Worm (Caenorhabditis elegans): ENCODE results near the gene T08B6.4.

Gene T08B6.4

DNA sequence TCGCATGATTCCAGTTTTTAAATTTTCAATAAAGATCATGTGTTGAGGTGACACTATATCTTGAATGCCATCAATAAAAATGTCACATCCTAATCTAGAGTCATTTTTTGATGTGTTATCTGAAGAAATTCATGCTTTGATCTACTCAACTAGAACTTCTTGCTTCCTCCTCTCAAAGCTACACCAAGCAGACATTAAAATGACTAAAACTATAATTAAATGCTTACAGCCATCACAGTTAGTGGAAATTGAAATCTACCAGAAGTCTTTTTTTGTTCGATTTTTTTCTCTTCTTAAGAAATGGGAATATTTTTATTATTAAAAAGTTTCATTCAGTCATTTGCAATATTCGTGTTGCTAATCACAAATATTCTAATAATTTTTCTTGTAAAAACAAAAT is 12.3 kb downstream of the T08B6.4 start, which contains the start of gene str-158:
Gene str-158, plus strand, starts transcription at position 301 of the 400 bp plus-strand sequence.
- TF ChIP-seq med-1 (GFP tag; optimal IDR thresholded peaks at IDR 0.05; ENCODE audit: insufficient read depth) (no peak), ref-1 (GFP tag; conservative IDR thresholded peaks at IDR 0.05) (no peak), tab-1 (GFP tag; IDR thresholded peaks at IDR 0.05) (no peak), cog-1 (tag; optimal IDR thresholded peaks at IDR 0.05) (no peak), T22C8.4 (GFP tag; IDR thresholded peaks at IDR 0.05) (no peak), klf-2 (GFP tag; conservative IDR thresholded peaks at IDR 0.05) (no peak), ztf-29 (GFP tag; IDR thresholded peaks at IDR 0.05) (no peak), ztf-23 (GFP tag; IDR thresholded peaks at IDR 0.05) (no peak)

DNA sequence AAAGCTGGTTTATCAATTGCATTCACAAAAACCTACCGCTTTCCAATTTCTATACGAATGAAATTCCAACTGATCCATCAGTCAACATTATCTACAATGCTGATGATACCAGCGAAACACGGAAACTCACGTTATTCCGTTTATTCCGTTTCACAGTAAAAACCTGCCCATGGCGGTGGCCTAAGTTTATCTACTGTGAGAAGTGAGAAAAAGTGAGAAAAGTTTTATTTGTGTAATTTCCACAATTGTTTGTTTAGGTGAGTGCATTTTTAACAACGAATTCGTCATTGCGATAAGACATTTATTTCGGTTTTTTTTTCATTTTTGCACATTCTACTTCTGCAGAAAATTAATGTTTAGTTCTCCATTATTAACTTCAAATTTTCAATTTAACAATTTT is 24.6 kb downstream of the T08B6.4 start, which contains the start of gene Y9C9A.8:
Gene Y9C9A.8, plus strand, starts transcription at position 301 of the 400 bp plus-strand sequence.
- TF ChIP-seq flt-1 (GFP tag; IDR thresholded peaks at IDR 0.05): no peak
- no peak for TF ChIP-seq tab-1 (GFP tag; IDR thresholded peaks at IDR 0.05)
- no peak for TF ChIP-seq ref-1 (GFP tag; conservative IDR thresholded peaks at IDR 0.05)
- TF ChIP-seq klf-2 (GFP tag; conservative IDR thresholded peaks at IDR 0.05): no peak

DNA sequence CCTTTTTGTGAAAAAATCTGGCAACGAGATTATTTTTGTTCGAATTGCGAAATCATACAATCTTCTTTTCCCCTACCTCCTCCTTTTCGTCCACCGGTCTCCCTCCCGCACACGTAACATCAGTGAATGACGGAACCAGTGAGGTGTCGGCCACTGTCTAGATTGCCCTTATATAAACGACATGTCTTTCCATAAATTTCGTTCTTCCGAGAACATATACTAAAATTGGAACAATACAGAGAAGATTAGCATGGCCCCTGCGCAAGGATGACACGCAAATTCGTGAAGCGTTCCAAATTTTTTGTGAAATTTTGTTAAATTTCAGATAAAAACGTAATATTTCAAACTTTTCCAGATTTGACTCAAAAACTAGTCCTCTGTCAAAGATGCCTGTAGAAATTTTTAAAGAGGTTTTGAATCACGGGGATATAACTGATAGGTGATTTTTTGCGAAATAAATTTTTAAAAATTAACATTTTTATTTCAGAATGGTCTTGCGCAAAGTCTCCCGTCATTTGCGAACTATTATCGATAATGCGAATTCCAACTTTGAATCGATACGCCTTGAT is 25.3 kb downstream of the T08B6.4 start:
- no peak for TF ChIP-seq ztf-29 (GFP tag; IDR thresholded peaks at IDR 0.05)
- no peak for TF ChIP-seq ref-1 (GFP tag; conservative IDR thresholded peaks at IDR 0.05)
- TF ChIP-seq ztf-23 (GFP tag; IDR thresholded peaks at IDR 0.05): no peak
- no peak for TF ChIP-seq flt-1 (GFP tag; IDR thresholded peaks at IDR 0.05)
- no peak for TF ChIP-seq med-1 (GFP tag; optimal IDR thresholded peaks at IDR 0.05; ENCODE audit: insufficient read depth)
- no peak for TF ChIP-seq tab-1 (GFP tag; IDR thresholded peaks at IDR 0.05)
- no peak for TF ChIP-seq klf-2 (GFP tag; conservative IDR thresholded peaks at IDR 0.05)

DNA sequence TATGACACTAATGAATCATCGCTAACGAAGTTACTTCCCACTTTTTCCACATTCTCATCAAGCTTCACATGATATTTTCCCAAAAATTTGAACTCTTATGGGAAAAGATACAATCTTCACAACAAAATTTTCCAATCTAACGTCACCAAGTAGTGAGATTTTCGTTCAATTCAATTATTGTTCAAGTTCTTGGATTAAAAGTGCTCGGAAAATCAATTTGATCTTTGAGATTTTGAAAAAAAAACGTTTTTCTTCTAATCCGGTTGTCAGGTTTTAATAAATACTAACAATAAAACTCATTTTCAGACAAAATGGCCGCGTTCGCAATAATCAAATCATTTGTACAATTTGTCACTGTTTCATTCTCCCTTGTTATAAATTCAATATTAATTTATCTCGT is 28.6 kb downstream of the T08B6.4 start, which contains the start of gene str-153:
Gene str-153, plus strand, starts transcription at position 301 of the 400 bp plus-strand sequence.
- TF ChIP-seq cog-1 (tag; optimal IDR thresholded peaks at IDR 0.05): no peak
- no peak for TF ChIP-seq ztf-23 (GFP tag; IDR thresholded peaks at IDR 0.05)
- no peak for TF ChIP-seq ref-1 (GFP tag; conservative IDR thresholded peaks at IDR 0.05)
- TF ChIP-seq med-1 (GFP tag; optimal IDR thresholded peaks at IDR 0.05; ENCODE audit: insufficient read depth): no peak
- no peak for TF ChIP-seq klf-2 (GFP tag; conservative IDR thresholded peaks at IDR 0.05)

DNA sequence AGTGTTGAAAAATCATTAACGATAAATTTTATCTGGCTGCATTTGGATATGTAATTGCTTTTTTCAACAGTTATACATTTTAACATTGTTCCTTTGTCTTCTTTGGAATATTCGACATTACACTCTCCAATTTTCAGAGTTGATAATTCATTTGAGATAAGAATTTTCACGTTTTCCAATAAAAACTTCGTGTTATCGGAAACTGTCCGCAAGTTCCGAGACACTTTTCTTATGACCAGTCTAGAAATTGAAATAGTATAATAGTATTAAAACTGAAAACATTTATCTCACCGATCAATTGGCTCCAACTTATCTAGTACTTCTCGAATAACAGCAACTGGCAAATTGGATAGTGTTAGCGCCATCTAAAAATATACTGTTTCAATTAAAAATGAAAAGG is 32.2 kb downstream of the T08B6.4 start, which contains the start of gene fbxa-86:
Gene fbxa-86, minus strand, starts transcription at position 367 of the 400 bp plus-strand sequence.
- TF ChIP-seq flt-1 (GFP tag; IDR thresholded peaks at IDR 0.05): no peak
- TF ChIP-seq tab-1 (GFP tag; IDR thresholded peaks at IDR 0.05): no peak
- no peak for TF ChIP-seq ref-1 (GFP tag; conservative IDR thresholded peaks at IDR 0.05)
- no peak for TF ChIP-seq ztf-29 (GFP tag; IDR thresholded peaks at IDR 0.05)
- no peak for TF ChIP-seq klf-2 (GFP tag; conservative IDR thresholded peaks at IDR 0.05)
- TF ChIP-seq med-1 (GFP tag; optimal IDR thresholded peaks at IDR 0.05; ENCODE audit: insufficient read depth): no peak
- no peak for TF ChIP-seq cog-1 (tag; optimal IDR thresholded peaks at IDR 0.05)
- TF ChIP-seq ztf-23 (GFP tag; IDR thresholded peaks at IDR 0.05): no peak
- TF ChIP-seq T22C8.4 (GFP tag; IDR thresholded peaks at IDR 0.05): no peak

DNA sequence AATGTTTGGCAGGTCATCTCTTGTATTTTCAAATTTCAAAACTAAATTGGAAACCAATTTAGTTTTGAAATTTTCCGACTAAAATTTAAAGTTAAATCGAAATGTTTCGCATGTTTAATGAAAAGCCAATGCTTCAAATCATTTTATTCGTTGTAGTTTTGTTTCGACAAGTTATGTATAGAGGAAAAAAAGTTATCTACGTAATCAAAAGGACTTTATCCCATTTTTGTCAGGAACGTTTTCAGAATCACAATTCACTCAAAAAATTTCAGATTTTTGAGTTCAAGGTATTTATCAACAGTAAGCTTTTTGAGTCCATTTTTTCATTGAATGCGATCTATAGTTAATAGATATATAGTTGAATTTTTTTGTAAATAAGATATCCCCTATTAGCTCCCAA is 33.2 kb downstream of the T08B6.4 start, which contains the start of gene str-168:
Gene str-168, plus strand, starts transcription at position 301 of the 400 bp plus-strand sequence.
- TF ChIP-seq T22C8.4 (GFP tag; IDR thresholded peaks at IDR 0.05) (no peak), klf-2 (GFP tag; conservative IDR thresholded peaks at IDR 0.05) (no peak), ref-1 (GFP tag; conservative IDR thresholded peaks at IDR 0.05) (no peak), ztf-23 (GFP tag; IDR thresholded peaks at IDR 0.05) (no peak), med-1 (GFP tag; optimal IDR thresholded peaks at IDR 0.05; ENCODE audit: insufficient read depth) (no peak), flt-1 (GFP tag; IDR thresholded peaks at IDR 0.05) (no peak), tab-1 (GFP tag; IDR thresholded peaks at IDR 0.05) (no peak), cog-1 (tag; optimal IDR thresholded peaks at IDR 0.05) (no peak), ztf-29 (GFP tag; IDR thresholded peaks at IDR 0.05) (no peak)

DNA sequence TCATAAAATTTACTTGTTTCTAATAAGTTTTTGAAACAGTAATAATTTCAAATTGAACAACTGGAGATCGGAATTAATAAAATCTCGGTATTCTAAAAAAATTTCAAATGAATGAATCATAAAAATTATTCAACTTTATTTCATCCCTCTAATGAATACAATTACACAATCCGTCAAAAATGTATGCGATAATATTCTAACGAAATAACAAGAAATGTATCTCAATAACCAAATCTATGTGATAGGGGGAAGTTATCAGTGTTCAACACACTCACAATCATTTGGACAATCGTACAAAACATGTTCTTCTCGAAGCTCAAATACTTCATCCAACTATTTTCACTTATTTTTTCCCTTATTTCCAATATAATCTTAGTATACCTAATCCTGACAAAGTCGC is 36.2 kb downstream of the T08B6.4 start, which contains the start of gene Y9C9A.5:
Gene Y9C9A.5, plus strand, starts transcription at position 301 of the 400 bp plus-strand sequence.
- TF ChIP-seq cog-1 (tag; optimal IDR thresholded peaks at IDR 0.05) (no peak), T22C8.4 (GFP tag; IDR thresholded peaks at IDR 0.05) (no peak), klf-2 (GFP tag; conservative IDR thresholded peaks at IDR 0.05) (no peak), med-1 (GFP tag; optimal IDR thresholded peaks at IDR 0.05; ENCODE audit: insufficient read depth) (no peak), tab-1 (GFP tag; IDR thresholded peaks at IDR 0.05) (no peak), ztf-29 (GFP tag; IDR thresholded peaks at IDR 0.05) (no peak), flt-1 (GFP tag; IDR thresholded peaks at IDR 0.05) (no peak), ztf-23 (GFP tag; IDR thresholded peaks at IDR 0.05) (no peak), ref-1 (GFP tag; conservative IDR thresholded peaks at IDR 0.05) (no peak)

DNA sequence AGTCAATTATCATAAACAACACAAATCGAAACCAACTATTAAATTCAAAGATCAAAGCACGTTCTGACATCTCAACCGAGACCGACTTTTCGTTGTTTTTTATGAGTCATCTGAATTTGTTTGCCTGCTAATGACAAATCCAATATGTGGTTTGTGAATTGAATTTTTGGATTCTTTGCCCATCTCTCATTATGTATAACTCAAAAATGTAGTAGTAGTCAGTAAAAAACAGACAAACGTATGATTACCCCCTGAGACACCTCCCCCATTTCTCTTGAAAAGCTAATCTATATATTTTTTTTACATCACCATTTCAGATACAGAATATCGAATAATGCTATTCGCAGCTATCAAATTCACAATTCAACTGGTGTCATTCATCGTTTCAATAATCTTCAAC is 40.3 kb downstream of the T08B6.4 start, which contains the start of gene str-169:
Gene str-169, plus strand, starts transcription at position 301 of the 400 bp plus-strand sequence.
- TF ChIP-seq klf-2 (GFP tag; conservative IDR thresholded peaks at IDR 0.05) (no peak), ztf-29 (GFP tag; IDR thresholded peaks at IDR 0.05) (no peak), med-1 (GFP tag; optimal IDR thresholded peaks at IDR 0.05; ENCODE audit: insufficient read depth) (no peak), flt-1 (GFP tag; IDR thresholded peaks at IDR 0.05) (no peak), tab-1 (GFP tag; IDR thresholded peaks at IDR 0.05) (no peak), ref-1 (GFP tag; conservative IDR thresholded peaks at IDR 0.05) (no peak), T22C8.4 (GFP tag; IDR thresholded peaks at IDR 0.05) (no peak), cog-1 (tag; optimal IDR thresholded peaks at IDR 0.05) (no peak), ztf-23 (GFP tag; IDR thresholded peaks at IDR 0.05) (no peak)

DNA sequence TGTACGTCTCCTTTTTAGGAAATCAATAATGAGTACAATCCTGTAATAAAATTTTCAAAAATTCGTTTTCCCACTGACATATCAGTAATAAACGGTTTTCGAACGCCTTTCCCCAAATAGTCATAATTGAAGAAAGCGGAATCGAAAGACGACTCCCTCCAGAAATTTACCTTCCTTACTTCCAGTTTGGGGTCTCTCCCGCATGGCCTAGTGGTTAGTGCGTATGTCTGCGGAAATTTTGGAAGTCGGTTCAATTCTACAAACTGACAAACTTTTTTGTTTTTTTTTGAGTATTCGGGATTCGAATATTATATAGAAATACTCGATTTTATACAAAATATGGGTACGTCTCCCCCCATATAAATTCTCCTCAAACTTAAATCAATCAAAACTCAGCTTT is 44.2 kb downstream of the T08B6.4 start:
- TF ChIP-seq ref-1 (GFP tag; conservative IDR thresholded peaks at IDR 0.05) (peak; percentile 45; the same call in 1 of the 2 replicates), T22C8.4 (GFP tag; IDR thresholded peaks at IDR 0.05) (peak; percentile 69)

DNA sequence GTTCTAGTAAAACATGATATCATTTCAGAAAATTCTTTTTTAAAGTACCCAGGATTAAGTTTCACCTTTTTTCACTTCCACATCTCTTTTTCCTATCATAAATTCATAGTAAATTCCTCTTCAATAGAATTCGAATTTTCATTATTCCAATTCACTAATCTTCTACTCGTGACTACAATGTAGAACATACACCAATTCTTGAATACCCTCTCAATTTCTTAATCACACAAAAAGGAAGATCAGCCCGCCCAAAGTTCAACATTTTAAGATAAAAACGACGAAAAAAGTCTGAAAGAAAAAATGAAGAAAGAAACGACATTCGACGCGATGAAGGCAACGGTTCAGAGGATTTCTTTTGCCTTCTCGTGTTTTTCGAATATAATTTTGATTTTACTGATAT is 48.4 kb downstream of the T08B6.4 start, which contains the start of gene str-163:
Gene str-163, plus strand, starts transcription at position 301 of the 400 bp plus-strand sequence.
- TF ChIP-seq med-1 (GFP tag; optimal IDR thresholded peaks at IDR 0.05; ENCODE audit: insufficient read depth): no peak
- TF ChIP-seq ztf-23 (GFP tag; IDR thresholded peaks at IDR 0.05): no peak
- TF ChIP-seq flt-1 (GFP tag; IDR thresholded peaks at IDR 0.05): no peak
- TF ChIP-seq T22C8.4 (GFP tag; IDR thresholded peaks at IDR 0.05): no peak
- no peak for TF ChIP-seq tab-1 (GFP tag; IDR thresholded peaks at IDR 0.05)
- TF ChIP-seq ref-1 (GFP tag; conservative IDR thresholded peaks at IDR 0.05): no peak
- TF ChIP-seq klf-2 (GFP tag; conservative IDR thresholded peaks at IDR 0.05): no peak
- TF ChIP-seq ztf-29 (GFP tag; IDR thresholded peaks at IDR 0.05): no peak
- TF ChIP-seq cog-1 (tag; optimal IDR thresholded peaks at IDR 0.05): no peak
